Worm (Caenorhabditis elegans) whole organism, L1 larva: ENCODE results near the gene clec-146.
A peak's percentile ranks its signal among the peaks of the same experiment; 100 is the strongest.

Source experiments
- C16A3.4 ChIP-seq: fragments of 150-350 bp; optimal IDR thresholded peaks from 2 replicates; lab custom pipeline; 2014; ENCODE audit warnings: missing biosample characterization, missing genetic modification characterization
- C34B4.2 ChIP-seq: sonication (generic microtip); optimal IDR thresholded peaks from 2 replicates; lab custom pipeline; 2017; ENCODE audit warnings: mild to moderate bottlenecking, missing genetic modification characterization, missing compliant biosample characterization
- F16B12.6 ChIP-seq: fragments of 150-350 bp; optimal IDR thresholded peaks from 2 replicates; lab custom pipeline; 2014; ENCODE audit warnings: missing biosample characterization, missing genetic modification characterization
- Y116A8C.19 ChIP-seq: sonication (generic microtip); optimal IDR thresholded peaks from 2 replicates; lab custom pipeline; 2016; ENCODE audit warnings: missing compliant biosample characterization, missing genetic modification characterization, borderline replicate concordance
- aha-1 ChIP-seq: fragments of 150-350 bp; optimal IDR thresholded peaks from 2 replicates; lab custom pipeline; 2014; ENCODE audit warnings: missing biosample characterization, missing genetic modification characterization
- alr-1 ChIP-seq: fragments of 200-800 bp; sonication (Bioruptor generic); optimal IDR thresholded peaks from 2 replicates; lab custom pipeline; 2018; ENCODE audit warnings: borderline replicate concordance, mild to moderate bottlenecking, missing genetic modification characterization, missing compliant biosample characterization
- ceh-8 ChIP-seq: fragments of 200-800 bp; sonication (Bioruptor generic); optimal IDR thresholded peaks from 2 replicates; lab custom pipeline; 2018; ENCODE audit warnings: mild to moderate bottlenecking, missing genetic modification characterization, moderate library complexity, missing compliant biosample characterization
- ceh-82 ChIP-seq, 3 experiments: fragments of 150-350 bp in 1 of 3; sonication (generic microtip) in 2 of 3; optimal IDR thresholded peaks; 2 replicates each; lab custom pipeline; 2014 to 2017; ENCODE audit warnings: missing biosample characterization in 3 of 3, missing genetic modification characterization in 3 of 3
- ceh-88 ChIP-seq: fragments of 200-800 bp; sonication (Bioruptor generic); IDR thresholded peaks from 2 replicates; pipeline ENCODE4 v1.3.6; 2022; ENCODE audit warnings: missing genetic modification characterization, missing compliant biosample characterization
- ceh-90 ChIP-seq: sonication (generic microtip); optimal IDR thresholded peaks from 2 replicates; lab custom pipeline; 2016; ENCODE audit warnings: missing genetic modification characterization, missing compliant biosample characterization
- ces-1 ChIP-seq: fragments of 150-350 bp; optimal IDR thresholded peaks from 2 replicates; lab custom pipeline; 2014; ENCODE audit warnings: missing biosample characterization, missing genetic modification reagents, missing genetic modification characterization
- dpl-1 ChIP-seq, 3 experiments: fragments of 150-350 bp in 2 of 3; sonication (generic microtip) in 1 of 3; optimal IDR thresholded peaks; 2 replicates each; lab custom pipeline; 2014 to 2017; ENCODE audit warnings: missing biosample characterization in 3 of 3, missing genetic modification characterization in 3 of 3, missing genetic modification reagents in 3 of 3
- dsc-1 ChIP-seq: sonication (generic microtip); optimal IDR thresholded peaks from 2 replicates; lab custom pipeline; 2016; ENCODE audit warnings: mild to moderate bottlenecking, missing genetic modification characterization, missing compliant biosample characterization
- efl-1 ChIP-seq, 4 experiments: fragments of 150-350 bp; optimal IDR thresholded peaks in 3 of 4; peaks in 1 of 4; 1 replicate in 1 of 4; 2 replicates in 3 of 4; lab custom pipeline; 2014; ENCODE audit warnings: missing biosample characterization in 2 of 4, missing genetic modification characterization in 2 of 4, missing genetic modification reagents in 2 of 4
- efl-3 ChIP-seq: fragments of 200-800 bp; sonication (Bioruptor generic); optimal IDR thresholded peaks from 2 replicates; lab custom pipeline; 2018; ENCODE audit warnings: mild to moderate bottlenecking, missing genetic modification characterization, missing compliant biosample characterization
- egl-13 ChIP-seq: sonication (generic microtip); optimal IDR thresholded peaks from 2 replicates; lab custom pipeline; 2016; ENCODE audit warnings: missing genotype, missing genetic modification reagents, missing genetic modification characterization, missing compliant biosample characterization
- elt-2 ChIP-seq: sonication (generic microtip); optimal IDR thresholded peaks from 2 replicates; lab custom pipeline; 2016; ENCODE audit warnings: missing genetic modification characterization, mild to moderate bottlenecking, inconsistent platforms, missing compliant biosample characterization, missing genetic modification reagents
- fkh-10 ChIP-seq: sonication (generic microtip); optimal IDR thresholded peaks from 2 replicates; lab custom pipeline; 2017; ENCODE audit warnings: missing biosample characterization, missing genetic modification reagents, missing genetic modification characterization
- fkh-4 ChIP-seq: sonication (generic microtip); optimal IDR thresholded peaks from 2 replicates; lab custom pipeline; 2016; ENCODE audit warnings: missing compliant biosample characterization, missing genetic modification characterization, borderline replicate concordance
- fkh-8 ChIP-seq: sonication (generic microtip); optimal IDR thresholded peaks from 2 replicates; lab custom pipeline; 2016; ENCODE audit warnings: mild to moderate bottlenecking, missing genetic modification characterization, missing compliant biosample characterization
- hlh-17 ChIP-seq: fragments of 200-800 bp; sonication (Bioruptor generic); optimal IDR thresholded peaks from 2 replicates; lab custom pipeline; 2018; ENCODE audit warnings: missing genetic modification characterization, mild to moderate bottlenecking, missing compliant biosample characterization, moderate library complexity, borderline replicate concordance
- hpl-2 ChIP-seq: fragments of 150-350 bp; optimal IDR thresholded peaks from 2 replicates; lab custom pipeline; 2014; ENCODE audit warnings: missing biosample characterization, missing genetic modification reagents, missing genetic modification characterization
- jun-1 ChIP-seq: fragments of 150-350 bp; optimal IDR thresholded peaks from 2 replicates; lab custom pipeline; 2014; ENCODE audit warnings: missing biosample characterization, missing genetic modification reagents, missing genetic modification characterization
- lin-13 ChIP-seq: fragments of 150-350 bp; optimal IDR thresholded peaks from 2 replicates; lab custom pipeline; 2014; ENCODE audit warnings: missing biosample characterization, missing genetic modification reagents, missing genetic modification characterization
- lin-14 ChIP-seq: fragments of 200-800 bp; sonication (Bioruptor generic); optimal IDR thresholded peaks from 2 replicates; lab custom pipeline; 2018; ENCODE audit warnings: mild to moderate bottlenecking, missing genetic modification characterization, moderate library complexity, missing compliant biosample characterization
- lin-15B ChIP-seq: fragments of 150-350 bp; sonication (generic microtip); optimal IDR thresholded peaks from 3 replicates; lab custom pipeline; 2014; ENCODE audit warnings: missing biosample characterization, missing genetic modification characterization
- lin-35 ChIP-seq, 2 experiments: fragments of 150-350 bp; optimal IDR thresholded peaks; 2 replicates each; lab custom pipeline; 2014; ENCODE audit warnings: missing biosample characterization in 2 of 2, missing genetic modification characterization in 2 of 2, missing genetic modification reagents in 2 of 2
- lin-39 ChIP-seq: fragments of 150-350 bp; optimal IDR thresholded peaks from 2 replicates; lab custom pipeline; 2014; ENCODE audit warnings: missing biosample characterization, missing genetic modification reagents, missing genetic modification characterization
- mab-9 ChIP-seq: fragments of 200-800 bp; sonication (Bioruptor generic); IDR thresholded peaks from 2 replicates; pipeline ENCODE4 v1.3.6; 2022; ENCODE audit warnings: missing genetic modification reagents, missing genetic modification characterization, missing compliant biosample characterization
- mdl-1 ChIP-seq, 2 experiments: fragments of 150-350 bp; optimal IDR thresholded peaks; 2 replicates each; lab custom pipeline; 2014 to 2017; ENCODE audit warnings: missing biosample characterization in 2 of 2, missing genetic modification characterization in 2 of 2, inconsistent platforms in 1 of 2
- mep-1 ChIP-seq: fragments of 150-350 bp; optimal IDR thresholded peaks from 2 replicates; lab custom pipeline; 2014; ENCODE audit warnings: missing biosample characterization, missing genetic modification characterization
- nhr-19 ChIP-seq: fragments of 200-800 bp; sonication (Bioruptor generic); conservative IDR thresholded peaks from 2 replicates; pipeline ENCODE4 v1.3.6; 2022; ENCODE audit warnings: missing genetic modification characterization, missing compliant biosample characterization
- nhr-20 ChIP-seq: sonication (generic microtip); optimal IDR thresholded peaks from 2 replicates; lab custom pipeline; 2016; ENCODE audit warnings: mild to moderate bottlenecking, missing genetic modification characterization, missing compliant biosample characterization
- nhr-237 ChIP-seq: fragments of 150-350 bp; optimal IDR thresholded peaks from 2 replicates; lab custom pipeline; 2014; ENCODE audit warnings: missing biosample characterization, missing genetic modification characterization
- nhr-47 ChIP-seq: sonication (generic microtip); optimal IDR thresholded peaks from 2 replicates; lab custom pipeline; 2016; ENCODE audit warnings: mild to moderate bottlenecking, missing genetic modification characterization, moderate library complexity, missing compliant biosample characterization
- nhr-71 ChIP-seq: sonication (generic microtip); optimal IDR thresholded peaks from 2 replicates; lab custom pipeline; 2016; ENCODE audit warnings: mild to moderate bottlenecking, missing genetic modification characterization, moderate library complexity, missing compliant biosample characterization
- nhr-76 ChIP-seq: sonication (generic microtip); optimal IDR thresholded peaks from 2 replicates; lab custom pipeline; 2017; ENCODE audit warnings: missing biosample characterization, missing genetic modification characterization
- nhr-77 ChIP-seq: fragments of 150-350 bp; optimal IDR thresholded peaks from 2 replicates; lab custom pipeline; 2014; ENCODE audit warnings: missing biosample characterization, missing genetic modification characterization
- nhr-90 ChIP-seq: sonication (generic microtip); optimal IDR thresholded peaks from 2 replicates; lab custom pipeline; 2016; ENCODE audit warnings: mild to moderate bottlenecking, missing genetic modification characterization, missing compliant biosample characterization; ENCODE audit not compliant: poor library complexity
- pax-3 ChIP-seq: fragments of 200-800 bp; sonication (Bioruptor generic); optimal IDR thresholded peaks from 2 replicates; lab custom pipeline; 2018; ENCODE audit warnings: mild to moderate bottlenecking, missing genetic modification characterization, moderate library complexity, missing compliant biosample characterization
- pqm-1 ChIP-seq: sonication (generic microtip); optimal IDR thresholded peaks from 3 replicates; lab custom pipeline; 2017; ENCODE audit warnings: missing biosample characterization, missing genetic modification characterization
- rnt-1 ChIP-seq: sonication (generic microtip); optimal IDR thresholded peaks from 2 replicates; lab custom pipeline; 2016; ENCODE audit warnings: mild to moderate bottlenecking, missing genetic modification characterization, moderate library complexity, missing compliant biosample characterization
- skn-1 ChIP-seq: fragments of 150-350 bp; optimal IDR thresholded peaks from 2 replicates; lab custom pipeline; 2014; ENCODE audit warnings: missing biosample characterization, missing genetic modification characterization
- snu-23 ChIP-seq: sonication (generic microtip); optimal IDR thresholded peaks from 2 replicates; lab custom pipeline; 2016; ENCODE audit warnings: missing genetic modification characterization, missing compliant biosample characterization
- sox-4 ChIP-seq: sonication (generic microtip); optimal IDR thresholded peaks from 2 replicates; lab custom pipeline; 2016; ENCODE audit warnings: missing genetic modification characterization, missing compliant biosample characterization
- sup-37 ChIP-seq: fragments of 200-800 bp; sonication (Bioruptor generic); optimal IDR thresholded peaks from 2 replicates; lab custom pipeline; 2018; ENCODE audit warnings: mild to moderate bottlenecking, missing genetic modification characterization, missing compliant biosample characterization
- tbx-2 ChIP-seq: sonication (generic microtip); optimal IDR thresholded peaks from 2 replicates; lab custom pipeline; 2016; ENCODE audit warnings: missing genetic modification characterization, missing compliant biosample characterization
- unc-30 ChIP-seq: sonication (generic microtip); optimal IDR thresholded peaks from 2 replicates; lab custom pipeline; 2017; ENCODE audit warnings: missing biosample characterization, missing genetic modification characterization
- unc-86 ChIP-seq: sonication (generic microtip); optimal IDR thresholded peaks from 2 replicates; lab custom pipeline; 2016; ENCODE audit warnings: missing genetic modification characterization, missing compliant biosample characterization
- xbp-1 ChIP-seq: sonication (generic microtip); optimal IDR thresholded peaks from 2 replicates; lab custom pipeline; 2016; ENCODE audit warnings: missing genetic modification characterization, missing compliant biosample characterization
- zip-4 ChIP-seq: fragments of 200-800 bp; sonication (Bioruptor generic); optimal IDR thresholded peaks from 2 replicates; lab custom pipeline; 2018; ENCODE audit warnings: mild to moderate bottlenecking, missing genetic modification characterization, moderate library complexity, missing compliant biosample characterization
- ztf-11 ChIP-seq, 2 experiments: sonication (generic microtip); optimal IDR thresholded peaks; 2 replicates each; lab custom pipeline; 2016 to 2017; ENCODE audit warnings: missing genetic modification characterization in 2 of 2, missing biosample characterization in 1 of 2, missing compliant biosample characterization in 1 of 2

Gene clec-146

ce11 chrII:13640210-13640609 lies 46.6 kb upstream of the clec-146 start (continued):
- TF ChIP-seq mdl-1 (tag; optimal IDR thresholded peaks at IDR 0.05; lab: Kevin White, UChicago) (no peak), mep-1 (tag; lab: Kevin White, UChicago) (no peak), sup-37 (GFP tag; lab: Kevin White, UChicago) (no peak), ztf-11 (tag; optimal IDR thresholded peaks at IDR 0.05; lab: Kevin White, UChicago) (no peak), ceh-82 (tag; optimal IDR thresholded peaks at IDR 0.05; lab: Kevin White, UChicago) (no peak), unc-86 (tag; lab: Kevin White, UChicago) (peak; percentile 8), nhr-71 (tag; lab: Kevin White, UChicago) (no peak), nhr-20 (peak; percentile 38), C16A3.4 (tag; lab: Kevin White, UChicago) (no peak), elt-2 (tag; lab: Kevin White, UChicago) (no peak), efl-3 (GFP tag; lab: Kevin White, UChicago) (no peak), nhr-77 (tag; lab: Kevin White, UChicago) (no peak), jun-1 (no peak), dsc-1 (tag; lab: Kevin White, UChicago) (no peak), alr-1 (tag; lab: Kevin White, UChicago) (no peak), aha-1 (tag; lab: Kevin White, UChicago) (no peak), efl-1 (optimal IDR thresholded peaks at IDR 0.05; lab: Kevin White, UChicago) (peak in 1 of 2 experiments; percentile 20), efl-1 (GFP tag; optimal IDR thresholded peaks at IDR 0.05 in 1 of 2; lab: Kevin White, UChicago) (peak in 1 of 2 experiments; percentile 58), nhr-19 (GFP tag; lab: Robert Waterston, UW) (no peak), fkh-10 (no peak), pax-3 (tag; lab: Kevin White, UChicago) (no peak), hpl-2 (no peak), fkh-8 (no peak), skn-1 (no peak), lin-14 (peak; percentile 66), unc-30 (tag; lab: Kevin White, UChicago) (no peak), ces-1 (GFP tag; lab: Kevin White, UChicago) (no peak), fkh-4 (tag; lab: Kevin White, UChicago) (no peak), lin-15B (tag; lab: Kevin White, UChicago) (no peak), pqm-1 (tag; lab: Kevin White, UChicago) (no peak), lin-39 (no peak), zip-4 (no peak), tbx-2 (tag; lab: Kevin White, UChicago) (no peak), F16B12.6 (tag; lab: Kevin White, UChicago) (no peak), ceh-90 (no peak), egl-13 (no peak), sox-4 (tag; lab: Kevin White, UChicago) (no peak), hlh-17 (GFP tag; lab: Kevin White, UChicago) (no peak), ceh-8 (GFP tag; lab: Kevin White, UChicago) (no peak), C34B4.2 (tag; lab: Kevin White, UChicago) (no peak), rnt-1 (tag; lab: Kevin White, UChicago) (no peak), nhr-90 (no peak), mab-9 (no peak), dpl-1 (GFP tag; optimal IDR thresholded peaks at IDR 0.05; lab: Kevin White, UChicago) (no peak), nhr-237 (tag; lab: Kevin White, UChicago) (no peak), nhr-47 (tag; lab: Kevin White, UChicago) (no peak), snu-23 (peak; percentile 21), nhr-76 (tag; lab: Kevin White, UChicago) (no peak), xbp-1 (no peak), lin-35 (GFP tag; optimal IDR thresholded peaks at IDR 0.05; lab: Kevin White, UChicago) (peak; percentile 9 to 40), lin-13 (GFP tag; lab: Kevin White, UChicago) (no peak), Y116A8C.19 (tag; lab: Kevin White, UChicago) (no peak), ceh-88 (no peak)
